Worm (Caenorhabditis elegans) whole organism, dauer: Measurements from ENCODE around the gene xrn-1.

Source experiments
- unc-62 ChIP-seq: sonication (generic microtip); optimal IDR thresholded peaks from 2 replicates; lab custom pipeline; 2017; ENCODE audit warnings: missing biosample characterization, missing genetic modification reagents, missing genetic modification characterization

Gene xrn-1

ce11 chrII:14138849-14139419 lies 70.2 kb downstream of the xrn-1 start:
- no peak for TF ChIP-seq unc-62 (GFP tag; lab: Kevin White, UChicago)
